Worm (Caenorhabditis elegans) whole organism, mixed stage, embryonic: ENCODE data around the gene F17C11.4.

Experiments used
- M03D4.4 ChIP-seq: sonication (generic microtip); optimal IDR thresholded peaks from 2 replicates; lab custom pipeline; 2017; ENCODE audit warnings: mild to moderate bottlenecking, missing genetic modification characterization, missing compliant biosample characterization
- bed-3 ChIP-seq: fragments of 200-800 bp; sonication (Bioruptor generic); optimal IDR thresholded peaks from 3 replicates; lab custom pipeline; 2018; ENCODE audit warnings: mild to moderate bottlenecking, missing genetic modification characterization, moderate library complexity, missing compliant biosample characterization
- blmp-1 ChIP-seq: fragments of 150-350 bp; optimal IDR thresholded peaks from 2 replicates; lab custom pipeline; 2014; ENCODE audit warnings: missing biosample characterization, missing genetic modification characterization
- ceh-39 ChIP-seq: fragments of 150-350 bp; optimal IDR thresholded peaks from 2 replicates; lab custom pipeline; 2014; ENCODE audit warnings: missing biosample characterization, missing genetic modification characterization
- ces-1 ChIP-seq: fragments of 150-350 bp; optimal IDR thresholded peaks from 2 replicates; lab custom pipeline; 2014; ENCODE audit warnings: missing biosample characterization, missing genetic modification reagents, missing genetic modification characterization
- cnd-1 ChIP-seq: fragments of 200-800 bp; sonication (Bioruptor generic); optimal IDR thresholded peaks from 2 replicates; lab custom pipeline; 2018; ENCODE audit warnings: mild to moderate bottlenecking, missing genetic modification characterization, missing compliant biosample characterization
- drap-1 ChIP-seq: fragments of 200-800 bp; sonication (Bioruptor generic); optimal IDR thresholded peaks from 3 replicates; lab custom pipeline; 2018; ENCODE audit warnings: mild to moderate bottlenecking, missing genetic modification characterization, missing compliant biosample characterization
- elt-1 ChIP-seq: sonication (generic microtip); optimal IDR thresholded peaks from 2 replicates; lab custom pipeline; 2017; ENCODE audit warnings: missing genetic modification characterization, mild to moderate bottlenecking, missing compliant biosample characterization, antibody characterized with exemption, moderate library complexity, borderline replicate concordance; ENCODE audit not compliant: insufficient read depth
- elt-3 ChIP-seq: fragments of 150-350 bp; optimal IDR thresholded peaks from 2 replicates; lab custom pipeline; 2014; ENCODE audit warnings: missing biosample characterization, missing genetic modification characterization
- flh-1 ChIP-seq: fragments of 200-800 bp; sonication (Bioruptor generic); optimal IDR thresholded peaks from 2 replicates; lab custom pipeline; 2018; ENCODE audit warnings: mild to moderate bottlenecking, missing genetic modification characterization, moderate library complexity, missing compliant biosample characterization
- ham-2 ChIP-seq: fragments of 200-800 bp; sonication (Bioruptor generic); optimal IDR thresholded peaks from 2 replicates; lab custom pipeline; 2018; ENCODE audit warnings: mild to moderate bottlenecking, missing genetic modification characterization, missing compliant biosample characterization
- lin-13 ChIP-seq: fragments of 150-350 bp; optimal IDR thresholded peaks from 2 replicates; lab custom pipeline; 2014; ENCODE audit warnings: missing biosample characterization, missing genetic modification characterization
- lin-32 ChIP-seq: fragments of 200-800 bp; sonication (Bioruptor generic); optimal IDR thresholded peaks from 2 replicates; lab custom pipeline; 2018; ENCODE audit warnings: mild to moderate bottlenecking, missing genetic modification characterization, missing compliant biosample characterization
- lsy-2 ChIP-seq: fragments of 150-350 bp; optimal IDR thresholded peaks from 2 replicates; lab custom pipeline; 2014; ENCODE audit warnings: missing biosample characterization, missing genetic modification characterization
- mab-5 ChIP-seq: fragments of 150-350 bp; optimal IDR thresholded peaks from 2 replicates; lab custom pipeline; 2014; ENCODE audit warnings: missing biosample characterization, missing genetic modification characterization
- mep-1 ChIP-seq: fragments of 150-350 bp; optimal IDR thresholded peaks from 2 replicates; lab custom pipeline; 2017; ENCODE audit warnings: missing biosample characterization, missing genetic modification reagents, missing genetic modification characterization, inconsistent platforms
- mls-2 ChIP-seq: sonication (generic microtip); optimal IDR thresholded peaks from 2 replicates; lab custom pipeline; 2016; ENCODE audit warnings: mild to moderate bottlenecking, missing genetic modification characterization, moderate library complexity, missing compliant biosample characterization
- nhr-12 ChIP-seq: fragments of 150-350 bp; optimal IDR thresholded peaks from 2 replicates; lab custom pipeline; 2014; ENCODE audit warnings: missing biosample characterization, missing genetic modification characterization
- nhr-2 ChIP-seq: fragments of 150-350 bp; optimal IDR thresholded peaks from 2 replicates; lab custom pipeline; 2014; ENCODE audit warnings: missing biosample characterization, missing genetic modification characterization
- nhr-237 ChIP-seq: fragments of 150-350 bp; optimal IDR thresholded peaks from 2 replicates; lab custom pipeline; 2014; ENCODE audit warnings: missing biosample characterization, missing genetic modification characterization
- pha-4 ChIP-seq: fragments of 150-350 bp; optimal IDR thresholded peaks from 2 replicates; lab custom pipeline; 2018; ENCODE audit warnings: missing biosample characterization, missing genetic modification reagents, missing genetic modification characterization
- snpc-4 ChIP-seq: fragments of 150-350 bp; optimal IDR thresholded peaks from 2 replicates; lab custom pipeline; 2014; ENCODE audit warnings: missing biosample characterization, missing genetic modification characterization
- sptf-1 ChIP-seq: sonication (generic microtip); optimal IDR thresholded peaks from 2 replicates; lab custom pipeline; 2017; ENCODE audit warnings: mild to moderate bottlenecking, missing genetic modification characterization, moderate library complexity, missing compliant biosample characterization
- tbx-8 ChIP-seq: fragments of 200-800 bp; sonication (Bioruptor generic); optimal IDR thresholded peaks from 2 replicates; lab custom pipeline; 2018; ENCODE audit warnings: mild to moderate bottlenecking, missing genetic modification characterization, moderate library complexity, missing compliant biosample characterization
- unc-120 ChIP-seq: sonication (generic microtip); optimal IDR thresholded peaks from 2 replicates; lab custom pipeline; 2017; ENCODE audit warnings: missing genetic modification characterization, missing compliant biosample characterization; ENCODE audit not compliant: poor library complexity, severe bottlenecking
- unc-62 ChIP-seq: fragments of 150-350 bp; optimal IDR thresholded peaks from 2 replicates; lab custom pipeline; 2014; ENCODE audit warnings: missing biosample characterization, missing genetic modification reagents, missing genetic modification characterization
- zip-8 ChIP-seq: fragments of 150-350 bp; optimal IDR thresholded peaks from 2 replicates; lab custom pipeline; 2014; ENCODE audit warnings: missing biosample characterization, missing genetic modification characterization
- ztf-11 ChIP-seq: fragments of 150-350 bp; optimal IDR thresholded peaks from 2 replicates; lab custom pipeline; 2014; ENCODE audit warnings: missing biosample characterization, missing genetic modification characterization

The F17C11.4 gene

DNA sequence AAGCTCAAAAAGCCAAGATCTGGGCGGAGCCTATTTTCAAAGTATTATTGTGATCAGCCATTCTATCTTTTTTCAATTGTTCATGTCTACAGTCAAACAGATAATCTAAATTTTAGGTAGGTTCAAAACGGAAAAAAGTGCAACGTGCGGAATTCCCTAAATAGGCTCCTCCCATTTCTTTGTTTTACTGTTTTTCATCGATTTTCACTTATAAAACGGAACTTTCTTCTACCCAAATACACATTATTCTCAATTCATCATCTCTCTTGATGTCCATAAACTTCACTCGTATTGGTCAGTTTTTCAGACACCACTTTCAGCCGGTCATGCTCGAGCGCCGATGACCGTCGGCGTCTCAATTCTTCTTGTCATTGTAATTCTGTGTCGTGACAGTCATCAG, 47.1 kb downstream of the F17C11.4 start, which contains the start of gene F53B7.7:
TSS of gene F53B7.7 (plus strand) at position 301 of the 400 bp plus-strand sequence.
- TF ChIP-seq pha-4 (tag; lab: Kevin White, UChicago) (no peak), ztf-11 (tag; lab: Kevin White, UChicago) (no peak), flh-1 (GFP tag; lab: Kevin White, UChicago) (no peak), ceh-39 (tag; lab: Kevin White, UChicago) (no peak), zip-8 (tag; lab: Kevin White, UChicago) (no peak), drap-1 (no peak), blmp-1 (tag; lab: Kevin White, UChicago) (no peak)
- TF ChIP-seq, all 35 proteins: peak for 0

DNA sequence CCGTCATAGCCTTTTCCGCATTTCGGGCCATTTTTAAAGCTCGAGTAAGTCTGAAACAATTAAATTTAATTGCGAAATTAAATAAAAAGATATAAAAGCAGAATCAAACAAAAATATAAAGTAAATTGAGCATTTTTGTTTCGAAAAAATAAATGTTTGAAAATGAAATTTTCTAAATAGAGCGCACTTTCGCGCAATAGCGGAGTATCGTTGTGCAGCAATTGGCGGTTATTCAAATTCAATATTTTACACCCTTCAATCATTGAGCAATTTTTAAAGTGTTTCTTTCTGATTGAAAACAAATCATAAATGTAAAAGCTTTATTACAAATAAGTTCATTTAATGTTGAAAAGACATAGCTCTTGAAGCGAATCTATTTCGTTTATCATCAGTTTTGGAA, 49.0 kb downstream of the F17C11.4 start, which contains the start of gene isy-1:
TSS of gene isy-1 (minus strand) at position 50 of the 400 bp plus-strand sequence.
- TF ChIP-seq elt-1 (tag; lab: Kevin White, UChicago) (no peak), ces-1 (GFP tag; lab: Kevin White, UChicago) (peak; percentile 86), lsy-2 (tag; lab: Kevin White, UChicago) (peak; percentile 66), elt-3 (tag; lab: Kevin White, UChicago) (no peak), flh-1 (GFP tag; lab: Kevin White, UChicago) (no peak), mls-2 (no peak), snpc-4 (tag; lab: Kevin White, UChicago) (no peak), mep-1 (tag; lab: Kevin White, UChicago) (peak; percentile 54), bed-3 (GFP tag; lab: Kevin White, UChicago) (no peak), cnd-1 (no peak), M03D4.4 (tag; lab: Kevin White, UChicago) (no peak), ztf-11 (tag; lab: Kevin White, UChicago) (no peak), pha-4 (tag; lab: Kevin White, UChicago) (peak; percentile 67), unc-120 (tag; lab: Kevin White, UChicago) (no peak), mab-5 (tag; lab: Kevin White, UChicago) (no peak), nhr-2 (peak; percentile 19), nhr-237 (tag; lab: Kevin White, UChicago) (peak; percentile 44), lin-13 (tag; lab: Kevin White, UChicago) (no peak), ceh-39 (tag; lab: Kevin White, UChicago) (peak; percentile 29), nhr-12 (no peak), blmp-1 (tag; lab: Kevin White, UChicago) (no peak)

DNA sequence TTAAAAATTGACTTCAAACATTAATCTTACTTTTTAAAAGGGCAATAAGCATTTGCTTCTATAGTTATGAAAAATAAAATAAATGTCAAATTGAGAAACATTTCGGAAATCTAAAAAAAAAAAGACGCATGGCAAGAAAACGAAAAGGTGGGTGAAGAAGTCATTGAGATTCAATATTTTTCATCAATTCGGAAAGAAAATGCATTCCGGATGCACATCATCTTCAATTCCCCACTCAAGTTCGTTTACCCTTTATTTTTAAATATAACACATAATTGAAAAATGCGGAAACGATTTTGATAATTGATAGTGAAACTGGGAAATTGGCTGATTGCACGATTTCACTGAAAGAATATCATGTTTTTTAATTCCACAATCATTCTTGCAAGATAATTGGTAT, 50.8 kb downstream of the F17C11.4 start, which contains the start of gene F53B7.4:
TSS of gene F53B7.4 (minus strand) at position 101 of the 400 bp plus-strand sequence.
- no peak for TF ChIP-seq sptf-1 (tag; lab: Kevin White, UChicago)
- TF ChIP-seq flh-1 (GFP tag; lab: Kevin White, UChicago), result no peak
- no peak for TF ChIP-seq ceh-39 (tag; lab: Kevin White, UChicago)
- TF ChIP-seq unc-62 (GFP tag; lab: Kevin White, UChicago), result no peak
- TF ChIP-seq elt-1 (tag; lab: Kevin White, UChicago), result no peak
- no peak for TF ChIP-seq ces-1 (GFP tag; lab: Kevin White, UChicago)
- no peak for TF ChIP-seq blmp-1 (tag; lab: Kevin White, UChicago)
- TF ChIP-seq mls-2, result no peak
- TF ChIP-seq snpc-4 (tag; lab: Kevin White, UChicago), result no peak
- TF ChIP-seq mab-5 (tag; lab: Kevin White, UChicago), result no peak
- TF ChIP-seq ham-2 (GFP tag; lab: Kevin White, UChicago), result no peak
- no peak for TF ChIP-seq tbx-8 (GFP tag; lab: Kevin White, UChicago)
- no peak for TF ChIP-seq lin-32 (GFP tag; lab: Kevin White, UChicago)
- TF ChIP-seq nhr-2, result no peak
- TF ChIP-seq, all 35 proteins: peak for 0
